Fruit fly (Drosophila melanogaster): ENCODE data around the gene Cpr73D.
"Not testable (repeated sequence)": the region's sequence is repeated elsewhere in the genome, so short reads cannot be mapped to it uniquely, and the experiment has no call there.

The Cpr73D gene

dm6 chr3L:16955219-16956002 is 2.1 kb downstream of the Cpr73D start:
- TF ChIP-seq CrebA (GFP tag; optimal IDR thresholded peaks at IDR 0.05; ENCODE audit: borderline replicate concordance) (no peak), br (GFP tag; optimal IDR thresholded peaks at IDR 0.05) (no peak), fru (GFP tag; optimal IDR thresholded peaks at IDR 0.05) (no peak), foxo (GFP tag; optimal IDR thresholded peaks at IDR 0.05) (peak in 1 of 2 experiments; percentile 28), Jra (GFP tag; optimal IDR thresholded peaks at IDR 0.05) (no peak), Mio (GFP tag; optimal IDR thresholded peaks at IDR 0.05) (no peak), Myc (optimal IDR thresholded peaks at IDR 0.05) (peak; percentile 47), brk (GFP tag; optimal IDR thresholded peaks at IDR 0.05) (peak; percentile 68), pan (optimal IDR thresholded peaks at IDR 0.05) (no peak), jim (GFP tag; optimal IDR thresholded peaks at IDR 0.05) (no peak), psq (GFP tag; optimal IDR thresholded peaks at IDR 0.05) (no peak), Hnf4 (GFP tag; optimal IDR thresholded peaks at IDR 0.05) (peak; percentile 34), HLH106 (tag; optimal IDR thresholded peaks at IDR 0.05) (no peak), OdsH (GFP tag; optimal IDR thresholded peaks at IDR 0.05) (no peak), sage (GFP tag; optimal IDR thresholded peaks at IDR 0.05) (peak; percentile 17), usp (GFP tag; optimal IDR thresholded peaks at IDR 0.05) (no peak), Hr78 (GFP tag; optimal IDR thresholded peaks at IDR 0.05) (no peak), N (GFP tag; optimal IDR thresholded peaks at IDR 0.05) (no peak), Sp1 (GFP tag; optimal IDR thresholded peaks at IDR 0.05) (no peak), lola (GFP tag; optimal IDR thresholded peaks at IDR 0.05) (no peak), rgr (GFP tag; optimal IDR thresholded peaks at IDR 0.05) (peak; percentile 35), tai (GFP tag; optimal IDR thresholded peaks at IDR 0.05) (no peak), Dfd (GFP tag; optimal IDR thresholded peaks at IDR 0.05) (no peak), GATAd (GFP tag; optimal IDR thresholded peaks at IDR 0.05) (no peak), Dif (GFP tag; optimal IDR thresholded peaks at IDR 0.05; ENCODE audit: partially characterized antibody) (no peak), dl (GFP tag; optimal IDR thresholded peaks at IDR 0.05; ENCODE audit: insufficient read depth in 1 of 2, partially characterized antibody in 2 of 2) (peak in 1 of 2 experiments; percentile 35), Abd-B (GFP tag; optimal IDR thresholded peaks at IDR 0.05) (no peak), ey (GFP tag; optimal IDR thresholded peaks at IDR 0.05) (no peak), sv (GFP tag; optimal IDR thresholded peaks at IDR 0.05) (no peak), Rel (GFP tag; optimal IDR thresholded peaks at IDR 0.05) (no peak), Rel (tag; optimal IDR thresholded peaks at IDR 0.05) (peak; percentile 68), Vsx2 (GFP tag; optimal IDR thresholded peaks at IDR 0.05; ENCODE audit: partially characterized antibody) (no peak), dmrt93B (GFP tag; optimal IDR thresholded peaks at IDR 0.05) (no peak), h (GFP tag; optimal IDR thresholded peaks at IDR 0.05) (peak; percentile 48), CG9705 (GFP tag; optimal IDR thresholded peaks at IDR 0.05) (no peak), Hr83 (GFP tag; optimal IDR thresholded peaks at IDR 0.05; ENCODE audit: poor library complexity, severe bottlenecking) (peak; percentile 50), woc (GFP tag; optimal IDR thresholded peaks at IDR 0.05) (no peak), CG32264 (GFP tag; optimal IDR thresholded peaks at IDR 0.05) (no peak), dsf (GFP tag; optimal IDR thresholded peaks at IDR 0.05; ENCODE audit: borderline replicate concordance) (no peak)

DNA sequence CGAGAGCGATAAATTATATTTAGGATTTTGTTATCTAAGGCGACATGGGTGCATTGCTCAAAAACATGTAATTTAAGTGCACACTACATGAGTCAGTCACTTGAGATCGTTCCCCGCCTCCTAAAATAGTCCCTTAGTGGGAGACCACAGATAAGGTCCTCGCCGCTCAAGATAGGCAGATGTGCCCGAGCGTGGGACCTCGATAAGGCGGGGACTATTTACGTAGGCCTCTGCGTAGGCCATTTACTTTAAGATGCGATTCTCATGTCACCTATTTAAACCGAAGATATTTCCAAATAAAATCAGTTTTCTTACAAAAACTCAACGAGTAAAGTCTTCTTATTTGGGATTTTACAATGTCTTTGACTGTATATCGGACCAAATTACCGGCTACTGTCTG is 3.0 kb downstream of the Cpr73D start, which contains the start of gene Ogdh:
Ogdh (plus strand) TSS at position 301 of the 400 bp plus-strand sequence.
- not testable (repeated sequence) for TF ChIP-seq Sp1, N, Jra (GFP tag; optimal IDR thresholded peaks at IDR 0.05)

dm6 chr3L:16944061-16944460 is 13.4 kb downstream of the Cpr73D start, which contains the start of gene Obp73a:
Obp73a (plus strand) TSS chr3L:16944361.
- TF ChIP-seq Mio (GFP tag; optimal IDR thresholded peaks at IDR 0.05) (no peak), br (GFP tag; optimal IDR thresholded peaks at IDR 0.05) (no peak), rgr (GFP tag; optimal IDR thresholded peaks at IDR 0.05) (no peak), h (GFP tag; optimal IDR thresholded peaks at IDR 0.05) (no peak), woc (GFP tag; optimal IDR thresholded peaks at IDR 0.05) (no peak), Vsx2 (GFP tag; optimal IDR thresholded peaks at IDR 0.05; ENCODE audit: partially characterized antibody) (no peak), pan (optimal IDR thresholded peaks at IDR 0.05) (no peak), N (GFP tag; optimal IDR thresholded peaks at IDR 0.05) (no peak), Hr78 (GFP tag; optimal IDR thresholded peaks at IDR 0.05) (no peak), Dfd (GFP tag; optimal IDR thresholded peaks at IDR 0.05) (no peak), sv (GFP tag; optimal IDR thresholded peaks at IDR 0.05) (no peak), CG32264 (GFP tag; optimal IDR thresholded peaks at IDR 0.05) (no peak), CrebA (GFP tag; optimal IDR thresholded peaks at IDR 0.05; ENCODE audit: borderline replicate concordance) (no peak), Myc (optimal IDR thresholded peaks at IDR 0.05) (no peak)
